Worm (Caenorhabditis elegans) whole organism, L4 larva: ENCODE measurements around the gene nlp-46.

Experiments used
- F37D6.2 ChIP-seq: sonication (generic microtip); optimal IDR thresholded peaks from 2 replicates; lab custom pipeline; 2016; ENCODE audit warnings: mild to moderate bottlenecking, missing genetic modification characterization, missing compliant biosample characterization
- R02D3.7 ChIP-seq: fragments of 150-350 bp; sonication (generic microtip); optimal IDR thresholded peaks from 3 replicates; lab custom pipeline; 2014; ENCODE audit warnings: missing biosample characterization, missing genetic modification characterization
- T26A8.4 ChIP-seq: fragments of 200-800 bp; sonication (Bioruptor generic); IDR thresholded peaks from 2 replicates; pipeline ENCODE4 v1.3.6; 2022; ENCODE audit warnings: missing genetic modification characterization, missing compliant biosample characterization
- Y48G9A.11 ChIP-seq: fragments of 200-800 bp; sonication (Bioruptor generic); IDR thresholded peaks from 2 replicates; pipeline ENCODE4 v1.3.6; 2022; ENCODE audit warnings: missing genetic modification reagents, missing genetic modification characterization, missing compliant biosample characterization
- Y5F2A.4 ChIP-seq: fragments of 200-800 bp; sonication (Bioruptor generic); optimal IDR thresholded peaks from 2 replicates; lab custom pipeline; 2018; ENCODE audit warnings: mild to moderate bottlenecking, missing genetic modification characterization, missing compliant biosample characterization
- Y75B8A.6 ChIP-seq: fragments of 200-800 bp; sonication (Bioruptor generic); IDR thresholded peaks from 2 replicates; pipeline ENCODE4 v1.3.6; 2022; ENCODE audit warnings: missing genetic modification reagents, missing genetic modification characterization, missing compliant biosample characterization
- aha-1 ChIP-seq: fragments of 150-350 bp; peaks from one replicate; lab custom pipeline; 2014; ENCODE audit warnings: missing biosample characterization, missing genetic modification characterization
- ama-1 ChIP-seq: fragments of 150-350 bp; optimal IDR thresholded peaks from 2 replicates; lab custom pipeline; 2014; ENCODE audit warnings: inconsistent platforms, mixed read lengths
- arid-1 ChIP-seq: fragments of 200-800 bp; sonication (Bioruptor generic); conservative IDR thresholded peaks from 2 replicates; pipeline ENCODE4 v1.3.6; 2022; ENCODE audit warnings: missing genetic modification reagents, missing genetic modification characterization, missing compliant biosample characterization
- ceh-20 ChIP-seq: fragments of 200-800 bp; sonication (Bioruptor generic); IDR thresholded peaks from 2 replicates; pipeline ENCODE4 v1.3.6; 2022; ENCODE audit warnings: missing genetic modification reagents, missing genetic modification characterization, missing compliant biosample characterization
- ceh-32 ChIP-seq: sonication (generic microtip); optimal IDR thresholded peaks from 2 replicates; lab custom pipeline; 2016; ENCODE audit warnings: mild to moderate bottlenecking, missing genetic modification characterization, missing compliant biosample characterization; ENCODE audit not compliant: poor library complexity
- ceh-44 ChIP-seq: fragments of 200-800 bp; sonication (Bioruptor generic); IDR thresholded peaks from 2 replicates; pipeline ENCODE4 v1.3.6; 2022; ENCODE audit warnings: missing genetic modification reagents, missing genetic modification characterization, missing compliant biosample characterization
- ceh-62 ChIP-seq: sonication (generic microtip); optimal IDR thresholded peaks from 2 replicates; lab custom pipeline; 2017; ENCODE audit warnings: missing biosample characterization, missing genetic modification characterization
- cey-2 ChIP-seq: sonication (generic microtip); optimal IDR thresholded peaks from 3 replicates; lab custom pipeline; 2017; ENCODE audit warnings: missing genetic modification characterization, mild to moderate bottlenecking, missing compliant biosample characterization, antibody characterized with exemption, borderline replicate concordance; ENCODE audit not compliant: insufficient read depth
- ctbp-1 ChIP-seq: fragments of 200-800 bp; sonication (Bioruptor generic); IDR thresholded peaks from 2 replicates; pipeline ENCODE4 v1.3.6; 2022; ENCODE audit warnings: missing genetic modification reagents, missing genetic modification characterization, missing compliant biosample characterization
- daf-12 ChIP-seq: fragments of 150-350 bp; optimal IDR thresholded peaks from 2 replicates; lab custom pipeline; 2014; ENCODE audit warnings: missing biosample characterization, missing genetic modification reagents, missing genetic modification characterization
- daf-16 ChIP-seq, 3 experiments: sonication (generic microtip); optimal IDR thresholded peaks; 2 replicates each; lab custom pipeline; 2016 to 2017; ENCODE audit warnings: missing genetic modification characterization in 3 of 3, missing genetic modification reagents in 3 of 3, mild to moderate bottlenecking in 2 of 3, missing compliant biosample characterization in 2 of 3, missing biosample characterization in 1 of 3, moderate library complexity in 1 of 3
- daf-8 ChIP-seq: fragments of 200-800 bp; sonication (Bioruptor generic); IDR thresholded peaks from 2 replicates; pipeline ENCODE4 v1.3.6; 2022; ENCODE audit warnings: missing genetic modification characterization, missing compliant biosample characterization
- duxl-1 ChIP-seq: sonication (generic microtip); optimal IDR thresholded peaks from 2 replicates; lab custom pipeline; 2016; ENCODE audit warnings: mild to moderate bottlenecking, missing genetic modification characterization, moderate library complexity, missing compliant biosample characterization; ENCODE audit not compliant: poor library complexity
- dve-1 ChIP-seq: sonication (generic microtip); optimal IDR thresholded peaks from 2 replicates; lab custom pipeline; 2017; ENCODE audit warnings: antibody characterized with exemption, mild to moderate bottlenecking, missing genetic modification characterization, missing compliant biosample characterization; ENCODE audit not compliant: insufficient read depth
- egl-27 ChIP-seq: sonication (generic microtip); optimal IDR thresholded peaks from 3 replicates; lab custom pipeline; 2017; ENCODE audit warnings: missing biosample characterization, missing genetic modification reagents, missing genetic modification characterization
- egl-43 ChIP-seq: fragments of 200-800 bp; sonication (Bioruptor generic); IDR thresholded peaks from 2 replicates; pipeline ENCODE4 v1.3.6; 2022; ENCODE audit warnings: missing genetic modification reagents, missing genetic modification characterization, missing compliant biosample characterization
- hif-1 ChIP-seq, 2 experiments: sonication (generic microtip); optimal IDR thresholded peaks; 2 replicates each; lab custom pipeline; 2016 to 2017; ENCODE audit warnings: missing compliant biosample characterization in 2 of 2, missing genetic modification characterization in 2 of 2, missing genetic modification reagents in 2 of 2, missing genotype in 2 of 2, mild to moderate bottlenecking in 1 of 2
- hlh-11 ChIP-seq: fragments of 200-800 bp; sonication (Bioruptor generic); optimal IDR thresholded peaks from 2 replicates; lab custom pipeline; 2018; ENCODE audit warnings: mild to moderate bottlenecking, missing genetic modification characterization, missing compliant biosample characterization
- jun-1 ChIP-seq: fragments of 150-350 bp; optimal IDR thresholded peaks from 2 replicates; lab custom pipeline; 2014; ENCODE audit warnings: missing biosample characterization, missing genetic modification reagents, missing genetic modification characterization
- lin-15B ChIP-seq: fragments of 150-350 bp; sonication (generic microtip); optimal IDR thresholded peaks from 3 replicates; lab custom pipeline; 2014; ENCODE audit warnings: missing biosample characterization, missing genetic modification characterization
- lin-39 ChIP-seq: fragments of 150-350 bp; optimal IDR thresholded peaks from 2 replicates; lab custom pipeline; 2014; ENCODE audit warnings: missing biosample characterization, missing genetic modification reagents, missing genetic modification characterization
- lir-3 ChIP-seq: sonication (generic microtip); optimal IDR thresholded peaks from 2 replicates; lab custom pipeline; 2016; ENCODE audit warnings: mild to moderate bottlenecking, missing genetic modification characterization, missing compliant biosample characterization
- madf-9 ChIP-seq: fragments of 200-800 bp; sonication (Bioruptor generic); conservative IDR thresholded peaks from 2 replicates; pipeline ENCODE4 v1.3.6; 2022; ENCODE audit warnings: missing genetic modification reagents, missing genetic modification characterization, missing compliant biosample characterization
- mdt-29 ChIP-seq: fragments of 200-800 bp; sonication (Bioruptor generic); IDR thresholded peaks from 2 replicates; pipeline ENCODE4 v1.3.6; 2022; ENCODE audit warnings: missing genetic modification reagents, missing genetic modification characterization, missing compliant biosample characterization
- nhr-11 ChIP-seq: fragments of 150-350 bp; optimal IDR thresholded peaks from 2 replicates; lab custom pipeline; 2014; ENCODE audit warnings: missing biosample characterization, missing genetic modification characterization
- nhr-111 ChIP-seq: fragments of 200-800 bp; sonication (Bioruptor generic); optimal IDR thresholded peaks from 2 replicates; lab custom pipeline; 2018; ENCODE audit warnings: mild to moderate bottlenecking, missing genetic modification characterization, missing compliant biosample characterization
- nhr-48 ChIP-seq: sonication (generic microtip); optimal IDR thresholded peaks from 2 replicates; lab custom pipeline; 2016; ENCODE audit warnings: mild to moderate bottlenecking, missing genetic modification characterization, missing compliant biosample characterization
- nhr-76 ChIP-seq: fragments of 150-350 bp; optimal IDR thresholded peaks from 2 replicates; lab custom pipeline; 2014; ENCODE audit warnings: missing biosample characterization, missing genetic modification characterization
- nhr-77 ChIP-seq: fragments of 150-350 bp; optimal IDR thresholded peaks from 2 replicates; lab custom pipeline; 2014; ENCODE audit warnings: missing biosample characterization, missing genetic modification characterization
- pha-4 ChIP-seq, 2 experiments: fragments of 150-350 bp in 1 of 2; fragments of 200-800 bp in 1 of 2; sonication (Bioruptor generic) in 1 of 2; IDR thresholded peaks in 1 of 2; optimal IDR thresholded peaks in 1 of 2; 2 replicates each; pipeline versions ENCODE4 v1.3.6 to Lab custom; 2014 to 2022; ENCODE audit warnings: missing genetic modification characterization in 2 of 2, missing genetic modification reagents in 2 of 2, missing biosample characterization in 1 of 2, missing compliant biosample characterization in 1 of 2
- pqm-1 ChIP-seq: sonication (generic microtip); optimal IDR thresholded peaks from 2 replicates; lab custom pipeline; 2017; ENCODE audit warnings: missing biosample characterization, missing genetic modification characterization
- rbr-2 ChIP-seq: sonication (generic microtip); optimal IDR thresholded peaks from 2 replicates; lab custom pipeline; 2016; ENCODE audit warnings: missing genotype, missing genetic modification characterization, missing compliant biosample characterization
- saeg-2 ChIP-seq: fragments of 200-800 bp; sonication (Bioruptor generic); IDR thresholded peaks from 2 replicates; pipeline ENCODE4 v1.3.6; 2022; ENCODE audit warnings: missing genetic modification reagents, missing genetic modification characterization, missing compliant biosample characterization
- skn-1 ChIP-seq: fragments of 150-350 bp; optimal IDR thresholded peaks from 2 replicates; lab custom pipeline; 2014; ENCODE audit warnings: missing biosample characterization, missing genetic modification characterization
- snpc-1.2 ChIP-seq: fragments of 200-800 bp; sonication (Bioruptor generic); IDR thresholded peaks from 2 replicates; pipeline ENCODE4 v1.3.6; 2022; ENCODE audit warnings: missing genetic modification reagents, missing genetic modification characterization, missing compliant biosample characterization
- tag-97 ChIP-seq: fragments of 200-800 bp; sonication (Bioruptor generic); IDR thresholded peaks from 2 replicates; pipeline ENCODE4 v1.3.6; 2022; ENCODE audit warnings: missing genetic modification characterization, missing compliant biosample characterization
- unc-39 ChIP-seq: sonication (generic microtip); optimal IDR thresholded peaks from 2 replicates; lab custom pipeline; 2017; ENCODE audit warnings: missing biosample characterization, missing genetic modification characterization
- unc-62 ChIP-seq, 3 experiments: fragments of 150-350 bp in 1 of 3; sonication (generic microtip); optimal IDR thresholded peaks in 2 of 3; peaks in 1 of 3; 1 replicate in 1 of 3; 2 replicates in 2 of 3; lab custom pipeline; 2014 to 2017; ENCODE audit warnings: missing biosample characterization in 3 of 3, missing genetic modification characterization in 3 of 3, missing genetic modification reagents in 3 of 3, missing genotype in 1 of 3
- zag-1 ChIP-seq: fragments of 150-350 bp; optimal IDR thresholded peaks from 2 replicates; lab custom pipeline; 2014; ENCODE audit warnings: missing biosample characterization, missing genetic modification characterization
- zfp-3 ChIP-seq: fragments of 200-800 bp; sonication (Bioruptor generic); conservative IDR thresholded peaks from 2 replicates; pipeline ENCODE4 v1.3.6; 2022; ENCODE audit warnings: missing genetic modification reagents, missing genetic modification characterization, missing compliant biosample characterization

The nlp-46 gene

ce11 chrV:12478111-12478510, 28.0 kb downstream of the nlp-46 start, which contains the start of gene atn-1:
atn-1 (plus strand) TSS chrV:12478411.
- TF ChIP-seq R02D3.7, result no peak
- peak in 1 of 2 experiments; percentile 41 for TF ChIP-seq unc-62 (GFP tag; optimal IDR thresholded peaks at IDR 0.05 in 1 of 2; lab: Kevin White, UChicago)
- no peak for TF ChIP-seq unc-62 (tag; optimal IDR thresholded peaks at IDR 0.05; lab: Kevin White, UChicago)
- TF ChIP-seq ceh-44 (GFP tag; lab: Robert Waterston, UW), result no peak
- TF ChIP-seq aha-1 (tag; lab: Kevin White, UChicago), result peak; percentile 59

ce11 chrV:12477139-12477538, 28.9 kb downstream of the nlp-46 start:
- no peak for TF ChIP-seq lin-15B (tag; lab: Kevin White, UChicago)
- TF ChIP-seq dve-1 (tag; lab: Kevin White, UChicago), result no peak
- TF ChIP-seq Y75B8A.6, result no peak
- TF ChIP-seq saeg-2 (GFP tag; lab: Robert Waterston, UW), result no peak
- no peak for TF ChIP-seq pha-4 (GFP tag; IDR thresholded peaks at IDR 0.05; lab: Robert Waterston, UW)
- TF ChIP-seq pha-4 (tag; optimal IDR thresholded peaks at IDR 0.05; lab: Kevin White, UChicago), result no peak
- TF ChIP-seq zfp-3 (GFP tag; lab: Robert Waterston, UW), result 0 out of 2 replicates have a peak, but pooled peaks have one; percentile 34
- no peak for TF ChIP-seq ceh-62 (tag; lab: Kevin White, UChicago)
- TF ChIP-seq daf-16 (GFP tag; optimal IDR thresholded peaks at IDR 0.05; lab: Kevin White, UChicago), result peak in 1 of 2 experiments; percentile 12
- TF ChIP-seq daf-16 (tag; optimal IDR thresholded peaks at IDR 0.05; lab: Kevin White, UChicago), result no peak
- TF ChIP-seq Y5F2A.4 (GFP tag; lab: Kevin White, UChicago), result no peak
- TF ChIP-seq egl-43 (GFP tag; lab: Robert Waterston, UW), result no peak
- TF ChIP-seq hif-1 (tag; optimal IDR thresholded peaks at IDR 0.05; lab: Kevin White, UChicago), result no peak
- no peak for TF ChIP-seq nhr-111 (GFP tag; lab: Kevin White, UChicago)
- no peak for TF ChIP-seq egl-27 (tag; lab: Kevin White, UChicago)
- TF ChIP-seq skn-1 (tag; lab: Kevin White, UChicago), result no peak
- TF ChIP-seq nhr-77 (tag; lab: Kevin White, UChicago), result no peak
- peak in 1 of 2 experiments; percentile 65 for TF ChIP-seq unc-62 (GFP tag; optimal IDR thresholded peaks at IDR 0.05 in 1 of 2; lab: Kevin White, UChicago)
- TF ChIP-seq unc-62 (tag; optimal IDR thresholded peaks at IDR 0.05; lab: Kevin White, UChicago), result no peak
- no peak for TF ChIP-seq daf-12
- TF ChIP-seq madf-9 (GFP tag; lab: Robert Waterston, UW), result peak; percentile 44; the same call in 1 of the 2 replicates
- TF ChIP-seq snpc-1.2, result no peak
- 0 out of 2 replicates have a peak, but pooled peaks have one; percentile 10 for TF ChIP-seq ctbp-1 (GFP tag; lab: Robert Waterston, UW)
- TF ChIP-seq ceh-32, result no peak
- no peak for TF ChIP-seq ama-1 (lab: Kevin White, UChicago)
- TF ChIP-seq tag-97 (GFP tag; lab: Robert Waterston, UW), result no peak
- no peak for TF ChIP-seq ceh-20 (GFP tag; lab: Robert Waterston, UW)
- no peak for TF ChIP-seq T26A8.4
- TF ChIP-seq mdt-29, result no peak
- no peak for TF ChIP-seq zag-1 (tag; lab: Kevin White, UChicago)
- TF ChIP-seq nhr-76 (tag; lab: Kevin White, UChicago), result no peak
- TF ChIP-seq arid-1 (GFP tag; lab: Robert Waterston, UW), result no peak
- TF ChIP-seq jun-1 (tag; lab: Kevin White, UChicago), result no peak
- TF ChIP-seq unc-39, result no peak
- TF ChIP-seq rbr-2 (tag; lab: Kevin White, UChicago), result no peak
- no peak for TF ChIP-seq lin-39 (tag; lab: Kevin White, UChicago)
- TF ChIP-seq aha-1 (tag; lab: Kevin White, UChicago), result no peak
- peak; percentile 41 for TF ChIP-seq nhr-11 (tag; lab: Kevin White, UChicago)
- TF ChIP-seq F37D6.2 (tag; lab: Kevin White, UChicago), result no peak
- peak; percentile 50 for TF ChIP-seq hlh-11 (tag; lab: Kevin White, UChicago)
- no peak for TF ChIP-seq Y48G9A.11
- TF ChIP-seq cey-2 (tag; lab: Kevin White, UChicago), result no peak
- no peak for TF ChIP-seq nhr-48 (tag; lab: Kevin White, UChicago)
- TF ChIP-seq lir-3, result no peak
- no peak for TF ChIP-seq ceh-44 (GFP tag; lab: Robert Waterston, UW)
- TF ChIP-seq duxl-1 (tag; lab: Kevin White, UChicago), result no peak
- no peak for TF ChIP-seq pqm-1 (tag; lab: Kevin White, UChicago)
- TF ChIP-seq daf-8 (GFP tag; lab: Robert Waterston, UW), result no peak
